Fruit fly (Drosophila melanogaster): Measurements from ENCODE around the gene Dyrk3.

Dyrk3 gene

DNA sequence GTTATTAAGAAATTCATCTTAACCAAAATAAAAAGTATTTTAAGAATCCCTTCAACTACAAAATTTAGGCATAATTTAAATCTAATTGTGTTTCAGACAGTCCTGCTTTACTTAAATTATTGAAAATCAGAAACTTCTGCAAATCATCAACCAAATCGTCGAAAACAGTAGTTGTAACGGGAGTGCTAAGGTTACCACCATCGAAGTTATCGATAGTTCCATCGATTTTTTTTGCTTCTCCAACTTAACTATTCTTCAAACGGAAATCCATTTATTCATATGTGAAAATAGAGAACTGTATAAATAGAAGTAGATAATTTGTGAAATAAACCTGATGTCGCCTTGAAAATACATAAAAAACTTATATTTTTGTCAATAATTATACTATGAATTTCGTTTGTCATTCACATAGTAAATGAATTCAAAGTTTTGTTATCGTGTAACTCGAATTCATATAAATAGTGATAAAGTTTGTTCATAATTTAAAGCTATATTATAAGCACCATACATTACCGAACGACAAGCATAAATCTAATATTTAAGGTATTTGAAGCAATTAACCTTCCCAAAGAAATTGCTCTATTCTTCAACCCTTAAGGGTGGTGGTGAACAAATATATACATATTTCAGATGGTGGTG is 1.3 kb upstream of the Dyrk3 start:
- no peak for TF ChIP-seq CG17806 (tag; optimal IDR thresholded peaks at IDR 0.05)
- no peak for TF ChIP-seq EcR (GFP tag; optimal IDR thresholded peaks at IDR 0.05)
- no peak for TF ChIP-seq rn (GFP tag; IDR thresholded peaks at IDR 0.05)
- no peak for TF ChIP-seq CG32121 (GFP tag; IDR thresholded peaks at IDR 0.05)

DNA sequence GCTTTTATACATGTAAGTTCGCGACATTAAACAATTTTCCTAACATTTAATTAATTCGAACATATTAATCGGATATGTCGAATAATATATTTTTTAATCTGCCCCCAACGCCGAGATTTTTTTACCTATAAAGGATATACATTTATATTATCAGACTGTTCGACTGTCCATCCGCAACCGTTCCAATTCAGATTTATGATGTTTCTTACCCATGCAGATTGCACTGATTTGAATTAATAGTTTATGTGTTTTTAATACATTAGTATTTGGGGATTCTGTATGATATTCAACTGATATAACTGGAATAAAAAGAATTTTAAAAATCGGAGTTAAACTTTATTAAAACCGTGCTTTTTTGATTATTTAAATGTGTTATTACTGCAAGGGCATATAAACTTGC is 5.3 kb downstream of the Dyrk3 start:
- TF ChIP-seq CG17806 (tag; optimal IDR thresholded peaks at IDR 0.05) (no peak), CG8159 (tag; optimal IDR thresholded peaks at IDR 0.05) (no peak), Pif1B (GFP tag; optimal IDR thresholded peaks at IDR 0.05) (no peak), CG32121 (GFP tag; IDR thresholded peaks at IDR 0.05) (no peak), Snoo (tag; optimal IDR thresholded peaks at IDR 0.05) (no peak), CG15710 (tag; optimal IDR thresholded peaks at IDR 0.05) (no peak), CG12605 (GFP tag; IDR thresholded peaks at IDR 0.05) (no peak), CG14655 (GFP tag; optimal IDR thresholded peaks at IDR 0.05) (no peak), CG8301 (tag; optimal IDR thresholded peaks at IDR 0.05) (no peak), fd96Ca (GFP tag; IDR thresholded peaks at IDR 0.05) (no peak), CG13204 (GFP tag; optimal IDR thresholded peaks at IDR 0.05) (no peak), rn (GFP tag; IDR thresholded peaks at IDR 0.05) (no peak), Ets98B (GFP tag; IDR thresholded peaks at IDR 0.05) (no peak), CG10348 (GFP tag; IDR thresholded peaks at IDR 0.05) (no peak), CG4496 (GFP tag; IDR thresholded peaks at IDR 0.05) (no peak), EcR (GFP tag; optimal IDR thresholded peaks at IDR 0.05) (no peak), D1 (tag; optimal IDR thresholded peaks at IDR 0.05) (no peak)

DNA sequence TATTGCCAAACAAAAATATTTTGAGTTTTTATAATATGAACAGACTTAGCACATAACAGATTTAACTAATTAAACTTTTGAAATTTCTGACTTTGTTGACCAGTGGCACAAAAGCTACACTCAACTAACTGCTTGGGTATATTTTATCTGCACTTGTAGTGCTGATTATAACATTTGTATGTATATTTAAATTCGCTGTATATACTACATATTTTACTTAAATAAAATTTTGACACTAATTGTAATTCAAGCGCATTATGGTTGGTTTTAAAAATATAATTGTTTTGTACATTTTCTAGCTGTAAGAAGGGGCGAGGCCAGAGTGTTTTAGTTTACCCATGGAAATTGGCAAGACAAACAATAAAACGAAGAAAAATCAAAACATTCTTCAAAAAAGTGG is 6.3 kb downstream of the Dyrk3 start:
- TF ChIP-seq gl (tag; optimal IDR thresholded peaks at IDR 0.05) (no peak), D1 (tag; optimal IDR thresholded peaks at IDR 0.05) (no peak), Ets98B (GFP tag; IDR thresholded peaks at IDR 0.05) (no peak), EcR (GFP tag; optimal IDR thresholded peaks at IDR 0.05) (no peak), CG9948 (tag; optimal IDR thresholded peaks at IDR 0.05) (no peak), Pif1B (GFP tag; optimal IDR thresholded peaks at IDR 0.05) (no peak), CG17806 (tag; optimal IDR thresholded peaks at IDR 0.05) (no peak), Pif1A (GFP tag; optimal IDR thresholded peaks at IDR 0.05) (no peak), fd96Ca (GFP tag; IDR thresholded peaks at IDR 0.05) (no peak), CG8301 (tag; optimal IDR thresholded peaks at IDR 0.05) (no peak), CG15710 (tag; optimal IDR thresholded peaks at IDR 0.05) (no peak), CG14655 (GFP tag; optimal IDR thresholded peaks at IDR 0.05) (no peak), CG4496 (GFP tag; IDR thresholded peaks at IDR 0.05) (no peak), CG32121 (GFP tag; IDR thresholded peaks at IDR 0.05) (no peak), rn (GFP tag; IDR thresholded peaks at IDR 0.05) (no peak), CG34367 (tag; optimal IDR thresholded peaks at IDR 0.05) (no peak), CG10348 (GFP tag; IDR thresholded peaks at IDR 0.05) (no peak), Snoo (tag; optimal IDR thresholded peaks at IDR 0.05) (no peak), CG13204 (GFP tag; optimal IDR thresholded peaks at IDR 0.05) (no peak)

DNA sequence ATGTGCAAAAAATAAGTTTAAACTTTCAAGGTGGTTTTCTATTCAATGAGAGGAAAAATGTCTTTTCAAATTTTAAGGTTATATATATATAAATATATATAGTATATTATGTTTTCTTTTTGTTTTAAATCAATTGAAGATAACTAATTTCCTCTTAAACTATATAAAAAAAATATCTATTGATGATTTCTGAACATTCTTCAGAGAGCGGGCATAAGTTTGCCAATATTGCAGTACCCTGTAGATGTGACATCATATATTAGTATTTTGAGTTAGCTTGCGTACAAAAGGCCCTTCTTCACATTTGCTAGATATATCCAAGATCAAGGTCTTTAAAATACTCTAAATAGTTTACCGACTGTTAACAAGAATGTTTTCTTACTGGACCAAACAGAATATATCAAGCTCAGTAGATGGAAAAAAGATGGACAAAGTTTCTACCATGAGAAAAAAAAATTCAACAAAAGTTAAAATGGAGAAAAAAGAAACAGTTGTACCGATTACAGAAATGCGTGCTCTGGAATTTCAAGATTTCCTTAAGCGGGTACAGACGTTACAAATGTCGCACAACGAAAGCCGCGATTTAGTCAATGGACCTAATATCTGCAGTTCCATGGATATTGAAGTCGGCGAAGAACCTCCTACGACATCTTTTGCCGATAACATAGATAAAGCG is 11.7 kb downstream of the Dyrk3 start:
- TF ChIP-seq rn (GFP tag; IDR thresholded peaks at IDR 0.05) (no peak), fd96Ca (GFP tag; IDR thresholded peaks at IDR 0.05) (no peak), D1 (tag; optimal IDR thresholded peaks at IDR 0.05) (peak; percentile 71)

DNA sequence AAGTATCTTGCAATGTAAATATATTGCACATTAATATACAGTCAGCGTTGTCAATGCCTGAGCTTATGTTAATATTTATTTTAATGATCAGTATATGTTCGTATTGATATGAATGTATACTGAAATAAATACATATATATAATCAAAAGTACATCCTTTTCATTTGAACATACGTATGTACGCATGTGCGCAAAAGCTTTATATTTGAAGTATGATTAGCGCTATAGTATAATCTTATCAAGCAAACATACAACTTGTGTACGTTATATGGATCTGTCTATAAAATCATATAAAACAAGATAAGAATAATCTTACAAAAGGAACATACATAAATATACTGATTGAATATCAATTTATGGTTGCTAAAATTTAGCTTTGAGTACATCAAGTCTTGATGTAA is 31.3 kb downstream of the Dyrk3 start:
- TF ChIP-seq Pif1A (GFP tag; optimal IDR thresholded peaks at IDR 0.05) (no peak), CG9948 (tag; optimal IDR thresholded peaks at IDR 0.05) (no peak), Pif1B (GFP tag; optimal IDR thresholded peaks at IDR 0.05) (peak; percentile 30), D1 (tag; optimal IDR thresholded peaks at IDR 0.05) (peak; percentile 92), gl (tag; optimal IDR thresholded peaks at IDR 0.05) (no peak), CG34367 (tag; optimal IDR thresholded peaks at IDR 0.05) (no peak)

DNA sequence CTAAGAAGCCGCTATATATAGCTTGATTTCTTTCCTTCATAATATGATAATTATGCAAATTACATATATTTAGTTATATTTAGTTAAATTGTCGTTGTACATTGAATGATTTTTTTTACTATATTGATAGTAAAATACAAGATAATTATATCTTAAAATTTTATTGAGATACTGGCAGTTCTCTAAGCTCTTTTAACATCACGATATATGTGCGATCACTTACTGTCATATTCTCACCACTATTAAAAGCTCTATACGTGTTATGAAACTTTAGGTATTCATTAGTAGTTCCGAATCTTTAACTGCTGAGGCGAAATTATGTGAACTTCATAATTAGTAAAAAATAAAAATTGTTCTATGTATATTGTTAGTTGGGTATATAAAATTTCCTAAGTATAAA is 31.9 kb downstream of the Dyrk3 start, which contains the start of gene Mitf:
Mitf (plus strand) TSS at position 254 of the 400 bp plus-strand sequence.
- TF ChIP-seq CG32121 (GFP tag; IDR thresholded peaks at IDR 0.05), result no peak
- no peak for TF ChIP-seq CG15710 (tag; optimal IDR thresholded peaks at IDR 0.05)
- TF ChIP-seq Pif1A (GFP tag; optimal IDR thresholded peaks at IDR 0.05), result no peak
- no peak for TF ChIP-seq CG10348 (GFP tag; IDR thresholded peaks at IDR 0.05)
- TF ChIP-seq CG4496 (GFP tag; IDR thresholded peaks at IDR 0.05), result no peak
- no peak for TF ChIP-seq CG14655 (GFP tag; optimal IDR thresholded peaks at IDR 0.05)
- TF ChIP-seq Snoo (tag; optimal IDR thresholded peaks at IDR 0.05), result no peak
- no peak for TF ChIP-seq CG8301 (tag; optimal IDR thresholded peaks at IDR 0.05)
- no peak for TF ChIP-seq CG17806 (tag; optimal IDR thresholded peaks at IDR 0.05)
- no peak for TF ChIP-seq CG12605 (GFP tag; IDR thresholded peaks at IDR 0.05)
- no peak for TF ChIP-seq rn (GFP tag; IDR thresholded peaks at IDR 0.05)
- no peak for TF ChIP-seq Ets98B (GFP tag; IDR thresholded peaks at IDR 0.05)
- TF ChIP-seq fd96Ca (GFP tag; IDR thresholded peaks at IDR 0.05), result no peak
- no peak for TF ChIP-seq CG9948 (tag; optimal IDR thresholded peaks at IDR 0.05)
- TF ChIP-seq EcR (GFP tag; optimal IDR thresholded peaks at IDR 0.05), result no peak
- TF ChIP-seq Pif1B (GFP tag; optimal IDR thresholded peaks at IDR 0.05), result no peak
- TF ChIP-seq CG13204 (GFP tag; optimal IDR thresholded peaks at IDR 0.05), result no peak
